Fruit fly (Drosophila melanogaster) whole organism, embryonic: ENCODE data around the gene dgt1.

Source experiments
- ATbp ChIP-seq: fragments of 200-800 bp; sonication (Bioruptor generic); optimal IDR thresholded peaks from 2 replicates; lab custom pipeline; 2017; ENCODE audit warnings: missing biosample characterization, mild to moderate bottlenecking, missing genetic modification characterization, missing genetic modification reagents
- Bdp1 ChIP-seq: fragments of 200-800 bp; sonication (Bioruptor generic); optimal IDR thresholded peaks from 3 replicates; lab custom pipeline; 2016; ENCODE audit warnings: missing biosample characterization, missing genetic modification characterization
- Bteb2 ChIP-seq: fragments of 200-800 bp; sonication (Bioruptor generic); optimal IDR thresholded peaks from 2 replicates; lab custom pipeline; 2016; ENCODE audit warnings: missing biosample characterization, missing genetic modification characterization
- CG10267 ChIP-seq: fragments of 200-800 bp; sonication (Bioruptor generic); optimal IDR thresholded peaks from 2 replicates; lab custom pipeline; 2018; ENCODE audit warnings: missing biosample characterization, mild to moderate bottlenecking, missing genetic modification characterization, moderate library complexity
- CG10565 ChIP-seq: fragments of 200-800 bp; sonication (Bioruptor generic); optimal IDR thresholded peaks from 3 replicates; lab custom pipeline; 2016; ENCODE audit warnings: missing biosample characterization, mild to moderate bottlenecking, missing genetic modification characterization
- CG11085 ChIP-seq: fragments of 200-800 bp; sonication (Bioruptor generic); IDR thresholded peaks from 2 replicates; pipeline ENCODE4 v1.3.6; 2022; ENCODE audit warnings: missing biosample characterization, missing genetic modification characterization
- CG11504 ChIP-seq: fragments of 200-800 bp; sonication (Bioruptor generic); optimal IDR thresholded peaks from 3 replicates; lab custom pipeline; 2019; ENCODE audit warnings: missing biosample characterization, mild to moderate bottlenecking, missing genetic modification characterization, moderate library complexity
- CG12104 ChIP-seq: fragments of 200-800 bp; sonication (Bioruptor generic); optimal IDR thresholded peaks from 3 replicates; lab custom pipeline; 2016; ENCODE audit warnings: missing biosample characterization, missing genetic modification characterization
- CG12769 ChIP-seq: fragments of 200-800 bp; sonication (Bioruptor generic); optimal IDR thresholded peaks from 2 replicates; lab custom pipeline; 2019; ENCODE audit warnings: missing biosample characterization, mild to moderate bottlenecking, missing genetic modification characterization, moderate library complexity
- CG1647 ChIP-seq: fragments of 200-800 bp; sonication (Bioruptor generic); optimal IDR thresholded peaks from 3 replicates; lab custom pipeline; 2016; ENCODE audit warnings: missing biosample characterization, missing genetic modification characterization
- CG17568 ChIP-seq: fragments of 200-800 bp; sonication (Bioruptor generic); optimal IDR thresholded peaks from 2 replicates; lab custom pipeline; 2018; ENCODE audit warnings: missing biosample characterization, mild to moderate bottlenecking, missing genetic modification characterization, moderate library complexity
- CG18262 ChIP-seq: fragments of 200-800 bp; optimal IDR thresholded peaks from 3 replicates; lab custom pipeline; 2019; ENCODE audit warnings: missing biosample characterization, mild to moderate bottlenecking, missing genetic modification characterization, moderate library complexity
- CG30403 ChIP-seq: fragments of 200-800 bp; sonication (Bioruptor generic); optimal IDR thresholded peaks from 3 replicates; lab custom pipeline; 2016; ENCODE audit warnings: missing biosample characterization, missing genetic modification characterization
- CG31388 ChIP-seq: fragments of 200-800 bp; sonication (Bioruptor generic); optimal IDR thresholded peaks from 2 replicates; lab custom pipeline; 2016; ENCODE audit warnings: missing biosample characterization, missing genetic modification characterization
- CG34376 ChIP-seq: fragments of 200-800 bp; sonication (Bioruptor generic); optimal IDR thresholded peaks from 2 replicates; lab custom pipeline; 2018; ENCODE audit warnings: missing biosample characterization, mild to moderate bottlenecking, missing genetic modification characterization
- CG4282 ChIP-seq: fragments of 200-800 bp; sonication (Bioruptor generic); optimal IDR thresholded peaks from 2 replicates; lab custom pipeline; 2016; ENCODE audit warnings: missing biosample characterization, missing genetic modification characterization
- CG5953 ChIP-seq: fragments of 200-800 bp; sonication (Bioruptor generic); IDR thresholded peaks from 2 replicates; pipeline ENCODE4 v1.3.6; 2022; ENCODE audit warnings: missing biosample characterization, missing genetic modification characterization
- CG6689 ChIP-seq: fragments of 200-800 bp; sonication (Bioruptor generic); IDR thresholded peaks from 2 replicates; pipeline ENCODE4 v1.3.6; 2022; ENCODE audit warnings: missing biosample characterization, missing genetic modification characterization
- CG7839 ChIP-seq: fragments of 200-800 bp; sonication (Bioruptor generic); optimal IDR thresholded peaks from 3 replicates; lab custom pipeline; 2018; ENCODE audit warnings: missing biosample characterization, mild to moderate bottlenecking, missing genetic modification characterization, moderate library complexity
- CG8290 ChIP-seq, 3 experiments: fragments of 200-800 bp; sonication (Bioruptor generic); optimal IDR thresholded peaks; 2 replicates each; lab custom pipeline; 2016 to 2019; ENCODE audit warnings: missing biosample characterization in 3 of 3, missing genetic modification characterization in 3 of 3, mild to moderate bottlenecking in 2 of 3, moderate library complexity in 1 of 3
- CG9437 ChIP-seq: fragments of 200-800 bp; sonication (Bioruptor generic); optimal IDR thresholded peaks from 2 replicates; lab custom pipeline; 2018; ENCODE audit warnings: missing biosample characterization, mild to moderate bottlenecking, missing genetic modification characterization
- CG9797 ChIP-seq: fragments of 200-800 bp; sonication (Bioruptor generic); optimal IDR thresholded peaks from 3 replicates; lab custom pipeline; 2018; ENCODE audit warnings: missing biosample characterization, mild to moderate bottlenecking, missing genetic modification characterization
- CkIIα-i1 ChIP-seq: fragments of 200-800 bp; sonication (Bioruptor generic); IDR thresholded peaks from 2 replicates; pipeline ENCODE4 v1.3.6; 2022; ENCODE audit warnings: missing biosample characterization, missing genetic modification characterization
- Dip2 ChIP-seq: fragments of 200-800 bp; sonication (Bioruptor generic); IDR thresholded peaks from 2 replicates; pipeline ENCODE4 v1.3.6; 2022; ENCODE audit warnings: missing biosample characterization, missing genetic modification characterization
- Ets97D ChIP-seq: fragments of 200-800 bp; sonication (Bioruptor generic); optimal IDR thresholded peaks from 3 replicates; lab custom pipeline; 2016; ENCODE audit warnings: missing biosample characterization, missing genetic modification characterization
- Gug ChIP-seq: fragments of 200-800 bp; sonication (Bioruptor generic); IDR thresholded peaks from 4 replicates; pipeline ENCODE4 v1.3.6; 2022; ENCODE audit warnings: missing biosample characterization, missing genetic modification characterization
- Hmr ChIP-seq: fragments of 200-800 bp; sonication (Bioruptor generic); optimal IDR thresholded peaks from 3 replicates; lab custom pipeline; 2017; ENCODE audit warnings: mild to moderate bottlenecking, missing biosample characterization, missing genetic modification reagents, missing genetic modification characterization
- Hsf ChIP-seq: fragments of 200-800 bp; sonication (Bioruptor generic); optimal IDR thresholded peaks from 3 replicates; lab custom pipeline; 2016; ENCODE audit warnings: missing biosample characterization, missing genetic modification characterization
- Lhr ChIP-seq: fragments of 200-800 bp; sonication (Bioruptor generic); optimal IDR thresholded peaks from 3 replicates; lab custom pipeline; 2017; ENCODE audit warnings: mild to moderate bottlenecking, missing biosample characterization, missing genetic modification reagents, missing genetic modification characterization
- Max ChIP-seq: fragments of 200-800 bp; sonication (Bioruptor generic); optimal IDR thresholded peaks from 2 replicates; lab custom pipeline; 2016; ENCODE audit warnings: missing biosample characterization, mild to moderate bottlenecking, missing genetic modification characterization
- Myb ChIP-seq: fragments of 200-800 bp; sonication (Bioruptor generic); optimal IDR thresholded peaks from 2 replicates; lab custom pipeline; 2016; ENCODE audit warnings: missing biosample characterization, missing genetic modification characterization
- NFAT ChIP-seq: fragments of 200-800 bp; sonication (Bioruptor generic); IDR thresholded peaks from 2 replicates; pipeline ENCODE4 v1.3.6; 2022; ENCODE audit warnings: missing biosample characterization, missing genetic modification characterization
- Nf-YC ChIP-seq: fragments of 200-800 bp; optimal IDR thresholded peaks from 3 replicates; lab custom pipeline; 2019; ENCODE audit warnings: missing biosample characterization, mild to moderate bottlenecking, missing genetic modification characterization, moderate library complexity
- NfI ChIP-seq: fragments of 200-800 bp; sonication (Bioruptor generic); optimal IDR thresholded peaks from 3 replicates; lab custom pipeline; 2018; ENCODE audit warnings: missing biosample characterization, mild to moderate bottlenecking, missing genetic modification characterization, moderate library complexity
- Oaz ChIP-seq: fragments of 200-800 bp; sonication (Bioruptor generic); IDR thresholded peaks from 2 replicates; pipeline ENCODE4 v1.3.6; 2022; ENCODE audit warnings: missing biosample characterization, missing genetic modification characterization
- Spps ChIP-seq: fragments of 200-800 bp; sonication (Bioruptor generic); optimal IDR thresholded peaks from 2 replicates; lab custom pipeline; 2018; ENCODE audit warnings: missing biosample characterization, mild to moderate bottlenecking, missing genetic modification characterization
- TFAM ChIP-seq: fragments of 200-800 bp; sonication (Bioruptor generic); optimal IDR thresholded peaks from 2 replicates; lab custom pipeline; 2017; ENCODE audit warnings: missing biosample characterization, missing genetic modification characterization, inconsistent platforms
- ap ChIP-seq: fragments of 200-800 bp; sonication (Bioruptor generic); IDR thresholded peaks from 2 replicates; pipeline ENCODE4 v1.3.6; 2022; ENCODE audit warnings: missing biosample characterization, missing genetic modification characterization
- bowl ChIP-seq: fragments of 200-800 bp; sonication (Bioruptor generic); IDR thresholded peaks from 2 replicates; pipeline ENCODE4 v1.3.6; 2022; ENCODE audit warnings: missing biosample characterization, missing genetic modification characterization
- btn ChIP-seq: fragments of 200-800 bp; sonication (Bioruptor generic); optimal IDR thresholded peaks from 2 replicates; lab custom pipeline; 2016; ENCODE audit warnings: missing biosample characterization, missing genetic modification characterization
- cad ChIP-seq: fragments of >200 bp; optimal IDR thresholded peaks from 2 replicates; lab custom pipeline; 2017; ENCODE audit warnings: missing biosample characterization, missing genetic modification characterization
- chinmo ChIP-seq: fragments of 200-800 bp; sonication (Bioruptor generic); IDR thresholded peaks from 4 replicates; pipeline ENCODE4 v1.3.6; 2022; ENCODE audit warnings: missing biosample characterization, missing genetic modification characterization; ENCODE audit not compliant: partially characterized antibody
- chn ChIP-seq: fragments of 200-800 bp; sonication (Bioruptor generic); optimal IDR thresholded peaks from 2 replicates; lab custom pipeline; 2016; ENCODE audit warnings: missing biosample characterization, missing genetic modification characterization
- ci ChIP-seq: fragments of 200-800 bp; sonication (Bioruptor generic); IDR thresholded peaks from 3 replicates; pipeline ENCODE4 v1.3.6; 2022; ENCODE audit warnings: missing biosample characterization, missing genetic modification characterization
- dan ChIP-seq: fragments of 200-800 bp; sonication (Bioruptor generic); IDR thresholded peaks from 2 replicates; pipeline ENCODE4 v1.3.6; 2022; ENCODE audit warnings: missing biosample characterization, missing genetic modification characterization
- lmd ChIP-seq: fragments of 200-800 bp; sonication (Bioruptor generic); IDR thresholded peaks from 2 replicates; pipeline ENCODE4 v1.3.6; 2022; ENCODE audit warnings: missing biosample characterization, missing genetic modification characterization
- ranshi ChIP-seq: fragments of 200-800 bp; sonication (Bioruptor generic); IDR thresholded peaks from 2 replicates; pipeline ENCODE4 v1.3.6; 2022; ENCODE audit warnings: missing biosample characterization, missing genetic modification characterization
- sd ChIP-seq: fragments of 200-800 bp; sonication (Bioruptor generic); optimal IDR thresholded peaks from 3 replicates; lab custom pipeline; 2018; ENCODE audit warnings: missing biosample characterization, mild to moderate bottlenecking, missing genetic modification characterization, moderate library complexity
- sr ChIP-seq: fragments of 200-800 bp; sonication (Bioruptor generic); IDR thresholded peaks from 3 replicates; pipeline ENCODE4 v1.3.6; 2022; ENCODE audit warnings: missing biosample characterization, missing genetic modification characterization
- tgo ChIP-seq: fragments of 200-800 bp; sonication (Bioruptor generic); IDR thresholded peaks from 3 replicates; pipeline ENCODE4 v1.3.6; 2022; ENCODE audit warnings: missing biosample characterization, missing genetic modification characterization
- wek ChIP-seq: fragments of 200-800 bp; sonication (Bioruptor generic); optimal IDR thresholded peaks from 3 replicates; lab custom pipeline; 2018; ENCODE audit warnings: missing biosample characterization, mild to moderate bottlenecking, missing genetic modification characterization, moderate library complexity
- zfh1 ChIP-seq: fragments of 200-800 bp; sonication (Bioruptor generic); IDR thresholded peaks from 3 replicates; pipeline ENCODE4 v1.3.6; 2022; ENCODE audit warnings: missing biosample characterization, missing genetic modification characterization

Gene dgt1

DNA sequence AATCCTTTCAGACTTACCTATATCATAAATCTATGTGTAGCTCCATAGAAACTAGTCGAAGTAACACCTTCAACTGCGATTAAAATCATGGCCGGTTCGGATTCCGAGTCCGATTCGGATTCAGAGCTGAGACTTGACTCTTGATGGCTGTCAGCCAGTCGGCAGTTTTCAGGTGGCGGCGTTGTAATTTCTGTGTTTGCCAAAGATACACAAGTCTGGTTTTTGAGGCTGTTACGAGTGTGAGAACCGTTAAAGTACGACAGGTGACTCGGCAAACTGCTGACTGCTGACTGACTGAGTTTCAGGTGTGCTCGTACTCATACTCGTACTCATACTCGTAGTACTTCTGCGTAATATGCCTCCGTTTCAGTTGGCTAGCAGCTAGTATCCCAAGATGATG lies 33.9 kb upstream of the dgt1 start (continued):
- peak; percentile 58 for TF ChIP-seq CG12769 (tag; lab: Kevin White, UChicago)
- TF ChIP-seq CG18262 (tag; lab: Kevin White, UChicago), result no peak
- no peak for TF ChIP-seq ap (GFP tag; lab: Robert Waterston, UW)
- TF ChIP-seq chinmo (GFP tag; lab: Robert Waterston, UW), result no peak
- TF ChIP-seq CG1647, result peak; percentile 6
- TF ChIP-seq Bteb2 (GFP tag; lab: Kevin White, UChicago), result no peak
- TF ChIP-seq CG12104 (GFP tag; lab: Kevin White, UChicago), result no peak
- peak; percentile 17 for TF ChIP-seq CG17568 (GFP tag; lab: Kevin White, UChicago)
- TF ChIP-seq CG5953 (GFP tag; lab: Robert Waterston, UW), result no peak
- TF ChIP-seq ranshi (GFP tag; lab: Robert Waterston, UW), result no peak; the same call in 1 of the 2 replicates
- TF ChIP-seq dan, result no peak
- TF ChIP-seq Oaz (GFP tag; lab: Robert Waterston, UW), result 0 out of 2 replicates have a peak, but pooled peaks have one; percentile 7
- TF ChIP-seq cad (GFP tag; lab: Kevin White, UChicago), result no peak
- no peak for TF ChIP-seq NfI (GFP tag; lab: Kevin White, UChicago)
- TF ChIP-seq Nf-YC (tag; lab: Kevin White, UChicago), result no peak
- no peak for TF ChIP-seq CG30403
- TF ChIP-seq Hsf (GFP tag; lab: Kevin White, UChicago), result no peak
- no peak for TF ChIP-seq CG6689 (GFP tag; lab: Robert Waterston, UW)
- no peak for TF ChIP-seq CkIIα-i1 (GFP tag; lab: Robert Waterston, UW)
- TF ChIP-seq Max (GFP tag; lab: Kevin White, UChicago), result no peak
- TF ChIP-seq Gug, result no peak
- no peak for TF ChIP-seq Bdp1 (GFP tag; lab: Kevin White, UChicago)
- no peak for TF ChIP-seq sr (GFP tag; lab: Robert Waterston, UW)
- TF ChIP-seq wek (GFP tag; lab: Kevin White, UChicago), result peak; percentile 39
- no peak for TF ChIP-seq tgo (GFP tag; lab: Robert Waterston, UW)
- no peak for TF ChIP-seq btn (GFP tag; lab: Kevin White, UChicago)
- no peak for TF ChIP-seq Spps (tag; lab: Kevin White, UChicago)
- TF ChIP-seq NFAT (GFP tag; lab: Robert Waterston, UW), result no peak
- no peak for TF ChIP-seq CG31388 (GFP tag; lab: Kevin White, UChicago)
- no peak for TF ChIP-seq Myb
- no peak for TF ChIP-seq ci
- TF ChIP-seq chn (GFP tag; lab: Kevin White, UChicago), result no peak
- no peak for TF ChIP-seq CG4282 (GFP tag; lab: Kevin White, UChicago)
- TF ChIP-seq ATbp (GFP tag; lab: Kevin White, UChicago), result peak; percentile 70
- TF ChIP-seq bowl (GFP tag; lab: Robert Waterston, UW), result no peak
- TF ChIP-seq CG9437 (GFP tag; lab: Kevin White, UChicago), result no peak
- no peak for TF ChIP-seq CG34376
- no peak for TF ChIP-seq Lhr (GFP tag; lab: Kevin White, UChicago)
- no peak for TF ChIP-seq CG7839 (tag; lab: Kevin White, UChicago)
- no peak for TF ChIP-seq CG9797
- no peak for TF ChIP-seq Ets97D
- no peak for TF ChIP-seq Dip2 (GFP tag; lab: Robert Waterston, UW)
- no peak for TF ChIP-seq zfh1 (GFP tag; lab: Robert Waterston, UW)
- TF ChIP-seq TFAM (GFP tag; lab: Kevin White, UChicago), result no peak
- TF ChIP-seq CG10565, result no peak
- TF ChIP-seq lmd (GFP tag; lab: Robert Waterston, UW), result no peak
- no peak for TF ChIP-seq CG11085 (GFP tag; lab: Robert Waterston, UW)
- TF ChIP-seq Hmr (GFP tag; lab: Kevin White, UChicago), result peak; percentile 72
- no peak for TF ChIP-seq CG10267 (tag; lab: Kevin White, UChicago)
- peak; percentile 6 for TF ChIP-seq CG8290 (GFP tag; optimal IDR thresholded peaks at IDR 0.05; lab: Kevin White, UChicago)
- TF ChIP-seq CG8290 (tag; optimal IDR thresholded peaks at IDR 0.05; lab: Kevin White, UChicago), result peak in 1 of 2 experiments; percentile 77
- TF ChIP-seq sd, result peak; percentile 9
- TF ChIP-seq CG11504 (tag; lab: Kevin White, UChicago), result no peak
